Worm (Caenorhabditis elegans) whole organism, early embryonic: ENCODE results near the gene srbc-14.

ENCODE experiments used
- F13C5.2 ChIP-seq: sonication (generic microtip); optimal IDR thresholded peaks from 2 replicates; lab custom pipeline; 2017; ENCODE audit warnings: mild to moderate bottlenecking, missing genetic modification characterization, inconsistent platforms, missing compliant biosample characterization
- ama-1 ChIP-seq: fragments of 150-350 bp; optimal IDR thresholded peaks from 2 replicates; lab custom pipeline; 2014
- ets-7 ChIP-seq: sonication (generic microtip); optimal IDR thresholded peaks from 2 replicates; lab custom pipeline; 2016; ENCODE audit warnings: missing genotype, missing genetic modification characterization, missing compliant biosample characterization
- flt-1 ChIP-seq: fragments of 200-800 bp; sonication (Bioruptor generic); IDR thresholded peaks from 2 replicates; pipeline ENCODE4 v1.3.6; 2022; ENCODE audit warnings: missing genetic modification characterization, missing compliant biosample characterization
- pes-1 ChIP-seq: fragments of 200-800 bp; sonication (Bioruptor generic); IDR thresholded peaks from 2 replicates; pipeline ENCODE4 v1.3.6; 2022; ENCODE audit warnings: missing genetic modification reagents, missing genetic modification characterization, missing compliant biosample characterization
- scrt-1 ChIP-seq: fragments of 200-800 bp; sonication (Bioruptor generic); IDR thresholded peaks from 2 replicates; pipeline ENCODE4 v1.3.6; 2022; ENCODE audit warnings: missing genetic modification characterization, missing compliant biosample characterization
- tbx-11 ChIP-seq: fragments of 200-800 bp; sonication (Bioruptor generic); IDR thresholded peaks from 2 replicates; pipeline ENCODE4 v1.3.6; 2022; ENCODE audit warnings: missing genetic modification characterization, missing compliant biosample characterization

DNA sequence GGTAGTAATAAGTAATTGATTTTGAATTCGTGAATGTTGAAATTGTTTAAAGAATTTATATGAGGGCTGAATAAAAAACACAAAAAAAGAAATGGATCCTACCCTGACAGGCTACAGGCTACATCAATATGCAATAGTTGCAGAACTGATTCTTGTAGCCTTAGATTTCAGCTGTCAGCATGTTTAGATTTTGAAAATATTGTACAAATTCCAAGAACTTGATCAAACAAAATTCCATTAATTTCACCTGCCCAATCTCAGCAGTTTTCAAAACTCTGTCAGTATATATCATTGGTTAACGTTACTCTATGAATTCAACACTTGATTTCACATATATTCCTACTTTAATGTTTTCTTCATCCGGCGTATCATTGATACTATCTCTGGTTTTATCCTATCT, 41.0 kb downstream of the srbc-14 start:
- TF ChIP-seq F13C5.2 (tag; lab: Kevin White, UChicago) (no peak), tbx-11 (no peak), scrt-1 (GFP tag; lab: Robert Waterston, UW) (no peak), ets-7 (tag; lab: Kevin White, UChicago) (no peak), ama-1 (lab: Kevin White, UChicago) (no peak), flt-1 (GFP tag; lab: Robert Waterston, UW) (no peak), pes-1 (GFP tag; lab: Robert Waterston, UW) (no peak)
